Worm (Caenorhabditis elegans): ENCODE results near the gene acl-4.
A peak's percentile ranks its signal among the peaks of the same experiment; 100 is the strongest.

ce11 chrX:2075169-2075568 lies 4.9 kb upstream of the acl-4 start:
- no peak for TF ChIP-seq nhr-77 (tag; optimal IDR thresholded peaks at IDR 0.05)
- no peak for TF ChIP-seq ceh-82 (tag; optimal IDR thresholded peaks at IDR 0.05)
- no peak for TF ChIP-seq lin-15B (tag; optimal IDR thresholded peaks at IDR 0.05)
- TF ChIP-seq fkh-10 (GFP tag; optimal IDR thresholded peaks at IDR 0.05) = no peak
- TF ChIP-seq nhr-11 (tag; optimal IDR thresholded peaks at IDR 0.05) = no peak
- TF ChIP-seq tbx-2 (tag; optimal IDR thresholded peaks at IDR 0.05) = peak; percentile 26
- TF ChIP-seq lin-14 (GFP tag; optimal IDR thresholded peaks at IDR 0.05) = peak; percentile 72
- no peak for TF ChIP-seq efl-1 (optimal IDR thresholded peaks at IDR 0.05)
- peak in 1 of 2 experiments; percentile 91 for TF ChIP-seq efl-1 (GFP tag; optimal IDR thresholded peaks at IDR 0.05 in 1 of 2)
